Fruit fly (Drosophila melanogaster) whole organism, embryonic: ENCODE data around the gene CG9117.
A peak's percentile ranks its signal among the peaks of the same experiment; 100 is the strongest.

ENCODE experiments used
- Asciz ChIP-seq: fragments of 200-800 bp; sonication (Bioruptor generic); optimal IDR thresholded peaks from 2 replicates; lab custom pipeline; 2017; ENCODE audit warnings: missing biosample characterization, mild to moderate bottlenecking, missing genetic modification characterization, missing genetic modification reagents
- Awh ChIP-seq: fragments of 200-800 bp; sonication (Bioruptor generic); IDR thresholded peaks from 2 replicates; pipeline ENCODE4, ENCODE4 v1.3.6; 2022; ENCODE audit warnings: missing biosample characterization, missing genetic modification characterization
- B-H2 ChIP-seq: fragments of 200-800 bp; sonication (Bioruptor generic); optimal IDR thresholded peaks from 2 replicates; lab custom pipeline; 2018; ENCODE audit warnings: missing biosample characterization, mild to moderate bottlenecking, missing genetic modification characterization
- Blimp-1 ChIP-seq: fragments of 200-800 bp; sonication (Bioruptor generic); optimal IDR thresholded peaks from 3 replicates; lab custom pipeline; 2018; ENCODE audit warnings: missing biosample characterization, missing genetic modification characterization, mild to moderate bottlenecking, moderate library complexity, missing genetic modification reagents
- CG10209 ChIP-seq: fragments of 200-800 bp; sonication (Bioruptor generic); optimal IDR thresholded peaks from 3 replicates; lab custom pipeline; 2017; ENCODE audit warnings: missing biosample characterization, mild to moderate bottlenecking, missing genetic modification characterization, missing genetic modification reagents
- CG10431 ChIP-seq: fragments of 200-800 bp; sonication (Bioruptor generic); optimal IDR thresholded peaks from 3 replicates; lab custom pipeline; 2018; ENCODE audit warnings: missing biosample characterization, mild to moderate bottlenecking, missing genetic modification characterization
- CG10462 ChIP-seq: fragments of 200-800 bp; sonication (Bioruptor generic); optimal IDR thresholded peaks from 2 replicates; lab custom pipeline; 2016; ENCODE audit warnings: missing biosample characterization, missing genetic modification characterization
- CG10565 ChIP-seq: fragments of 200-800 bp; sonication (Bioruptor generic); optimal IDR thresholded peaks from 3 replicates; lab custom pipeline; 2016; ENCODE audit warnings: missing biosample characterization, mild to moderate bottlenecking, missing genetic modification characterization
- CG10654 ChIP-seq: fragments of 200-800 bp; sonication (Bioruptor generic); optimal IDR thresholded peaks from 2 replicates; lab custom pipeline; 2016; ENCODE audit warnings: missing biosample characterization, missing genetic modification characterization
- CG12219 ChIP-seq: fragments of 200-800 bp; sonication (Bioruptor generic); optimal IDR thresholded peaks from 3 replicates; lab custom pipeline; 2018; ENCODE audit warnings: missing biosample characterization, mild to moderate bottlenecking, missing genetic modification characterization
- CG14710 ChIP-seq: fragments of 200-800 bp; sonication (Bioruptor generic); optimal IDR thresholded peaks from 3 replicates; lab custom pipeline; 2019; ENCODE audit warnings: missing biosample characterization, mild to moderate bottlenecking, missing genetic modification characterization, moderate library complexity
- CG17361 ChIP-seq: fragments of 200-800 bp; sonication (Bioruptor generic); IDR thresholded peaks from 3 replicates; pipeline ENCODE4 v1.3.6; 2022; ENCODE audit warnings: missing biosample characterization, missing genetic modification characterization
- CG3065 ChIP-seq: fragments of 200-800 bp; sonication (Bioruptor generic); optimal IDR thresholded peaks from 2 replicates; lab custom pipeline; 2016; ENCODE audit warnings: missing biosample characterization, missing genetic modification characterization
- CG31224 ChIP-seq: fragments of 200-800 bp; sonication (Bioruptor generic); IDR thresholded peaks from 2 replicates; pipeline ENCODE4 v1.3.6; 2022; ENCODE audit warnings: missing biosample characterization, missing genetic modification characterization
- CG31388 ChIP-seq: fragments of 200-800 bp; sonication (Bioruptor generic); optimal IDR thresholded peaks from 2 replicates; lab custom pipeline; 2016; ENCODE audit warnings: missing biosample characterization, missing genetic modification characterization
- CG33557 ChIP-seq: fragments of 200-800 bp; sonication (Bioruptor generic); optimal IDR thresholded peaks from 2 replicates; lab custom pipeline; 2019; ENCODE audit warnings: missing biosample characterization, mild to moderate bottlenecking, missing genetic modification characterization, moderate library complexity
- CG3995 ChIP-seq: fragments of 200-800 bp; sonication (Bioruptor generic); optimal IDR thresholded peaks from 3 replicates; lab custom pipeline; 2016; ENCODE audit warnings: missing biosample characterization, missing genetic modification characterization
- CG4707 ChIP-seq: fragments of 200-800 bp; sonication (Bioruptor generic); optimal IDR thresholded peaks from 2 replicates; lab custom pipeline; 2018; ENCODE audit warnings: missing biosample characterization, mild to moderate bottlenecking, missing genetic modification characterization, moderate library complexity
- CG5180 ChIP-seq: fragments of 200-800 bp; sonication (Bioruptor generic); optimal IDR thresholded peaks from 3 replicates; lab custom pipeline; 2017; ENCODE audit warnings: missing biosample characterization, missing genetic modification characterization, mild to moderate bottlenecking, moderate library complexity, missing genetic modification reagents
- CG6654 ChIP-seq: fragments of 200-800 bp; sonication (Bioruptor generic); optimal IDR thresholded peaks from 2 replicates; lab custom pipeline; 2017; ENCODE audit warnings: missing biosample characterization, mild to moderate bottlenecking, missing genetic modification characterization
- CG6683 ChIP-seq: fragments of 200-800 bp; sonication (Bioruptor generic); optimal IDR thresholded peaks from 2 replicates; lab custom pipeline; 2017; ENCODE audit warnings: missing biosample characterization, mild to moderate bottlenecking, missing genetic modification characterization, missing genetic modification reagents
- CG7372 ChIP-seq: fragments of 200-800 bp; sonication (Bioruptor generic); IDR thresholded peaks from 2 replicates; pipeline ENCODE4 v1.3.6; 2022; ENCODE audit warnings: missing biosample characterization, missing genetic modification characterization
- CG8359 ChIP-seq: fragments of 200-800 bp; sonication (Bioruptor generic); optimal IDR thresholded peaks from 2 replicates; lab custom pipeline; 2017; ENCODE audit warnings: missing biosample characterization, mild to moderate bottlenecking, missing genetic modification characterization, borderline replicate concordance
- CG8765 ChIP-seq: fragments of 200-800 bp; sonication (Bioruptor generic); IDR thresholded peaks from 2 replicates; pipeline ENCODE4 v1.3.6; 2022; ENCODE audit warnings: missing biosample characterization, missing genetic modification characterization
- CG8924 ChIP-seq: fragments of 200-800 bp; optimal IDR thresholded peaks from 3 replicates; lab custom pipeline; 2019; ENCODE audit warnings: missing biosample characterization, mild to moderate bottlenecking, missing genetic modification characterization, moderate library complexity
- CG9876 ChIP-seq: fragments of 200-800 bp; sonication (Bioruptor generic); optimal IDR thresholded peaks from 2 replicates; lab custom pipeline; 2016; ENCODE audit warnings: missing biosample characterization, missing genetic modification characterization
- CrebB ChIP-seq: fragments of 200-800 bp; sonication (Bioruptor generic); optimal IDR thresholded peaks from 3 replicates; lab custom pipeline; 2018; ENCODE audit warnings: missing biosample characterization, mild to moderate bottlenecking, missing genetic modification characterization
- D19A ChIP-seq: fragments of 200-800 bp; optimal IDR thresholded peaks from 3 replicates; lab custom pipeline; 2019; ENCODE audit warnings: missing biosample characterization, mild to moderate bottlenecking, missing genetic modification characterization, moderate library complexity
- Doc3 ChIP-seq: fragments of 200-800 bp; sonication (Bioruptor generic); IDR thresholded peaks from 3 replicates; pipeline ENCODE4 v1.3.6; 2022; ENCODE audit warnings: missing biosample characterization, missing genetic modification characterization; ENCODE audit not compliant: partially characterized antibody
- Dref ChIP-seq: fragments of 200-800 bp; sonication (Bioruptor generic); IDR thresholded peaks from 2 replicates; pipeline ENCODE4 v1.3.6; 2022; ENCODE audit warnings: missing biosample characterization, missing genetic modification characterization
- Eip74EF ChIP-seq, 2 experiments: fragments of 200-800 bp in 1 of 2; fragments of >200 bp in 1 of 2; sonication (Bioruptor generic) in 1 of 2; optimal IDR thresholded peaks; 2 replicates each; lab custom pipeline; 2017 to 2019; ENCODE audit warnings: missing biosample characterization in 2 of 2, missing genetic modification characterization in 2 of 2, mild to moderate bottlenecking in 1 of 2, moderate library complexity in 1 of 2
- Jarid2 ChIP-seq: fragments of 200-800 bp; sonication (Bioruptor generic); optimal IDR thresholded peaks from 3 replicates; lab custom pipeline; 2017; ENCODE audit warnings: mild to moderate bottlenecking, missing biosample characterization, missing genetic modification reagents, missing genetic modification characterization
- Mes4 ChIP-seq: fragments of 200-800 bp; sonication (Bioruptor generic); optimal IDR thresholded peaks from 2 replicates; lab custom pipeline; 2016; ENCODE audit warnings: missing biosample characterization, missing genetic modification characterization
- Xrp1 ChIP-seq: fragments of 200-800 bp; sonication (Bioruptor generic); IDR thresholded peaks from 2 replicates; pipeline ENCODE4 v1.3.6; 2022; ENCODE audit warnings: missing biosample characterization, missing genetic modification characterization
- ara ChIP-seq: fragments of 200-800 bp; sonication (Bioruptor generic); IDR thresholded peaks from 2 replicates; pipeline ENCODE4 v1.3.6; 2022; ENCODE audit warnings: missing biosample characterization, missing genetic modification characterization
- bowl ChIP-seq: fragments of 200-800 bp; sonication (Bioruptor generic); IDR thresholded peaks from 2 replicates; pipeline ENCODE4 v1.3.6; 2022; ENCODE audit warnings: missing biosample characterization, missing genetic modification characterization
- ci ChIP-seq: fragments of 200-800 bp; sonication (Bioruptor generic); IDR thresholded peaks from 3 replicates; pipeline ENCODE4 v1.3.6; 2022; ENCODE audit warnings: missing biosample characterization, missing genetic modification characterization
- disco-r ChIP-seq: fragments of 200-800 bp; sonication (Bioruptor generic); optimal IDR thresholded peaks from 2 replicates; lab custom pipeline; 2016; ENCODE audit warnings: missing biosample characterization, missing genetic modification characterization
- emc ChIP-seq: fragments of 200-800 bp; sonication (Bioruptor generic); optimal IDR thresholded peaks from 2 replicates; lab custom pipeline; 2016; ENCODE audit warnings: missing biosample characterization, missing genetic modification characterization
- esg ChIP-seq: fragments of 200-800 bp; sonication (Bioruptor generic); conservative IDR thresholded peaks from 2 replicates; pipeline ENCODE4 v1.3.6; 2022; ENCODE audit warnings: missing biosample characterization, missing genetic modification characterization
- gcm2 ChIP-seq: fragments of 200-800 bp; sonication (Bioruptor generic); optimal IDR thresholded peaks from 2 replicates; lab custom pipeline; 2016; ENCODE audit warnings: missing biosample characterization, missing genetic modification characterization
- h ChIP-seq: fragments of >200 bp; optimal IDR thresholded peaks from 2 replicates; lab custom pipeline; 2017
- hkb ChIP-seq, 2 experiments: fragments of 200-800 bp in 1 of 2; fragments of >200 bp in 1 of 2; sonication (Bioruptor generic) in 1 of 2; IDR thresholded peaks in 1 of 2; optimal IDR thresholded peaks in 1 of 2; 2 replicates each; pipeline versions ENCODE4 v1.3.6 to Lab custom; 2017 to 2022; ENCODE audit warnings: missing biosample characterization in 1 of 2, missing genetic modification characterization in 1 of 2
- klu ChIP-seq: fragments of 200-800 bp; sonication (Bioruptor generic); IDR thresholded peaks from 2 replicates; pipeline ENCODE4 v1.3.6; 2022; ENCODE audit warnings: missing biosample characterization, missing genetic modification characterization
- oc ChIP-seq: fragments of 200-800 bp; sonication (Bioruptor generic); optimal IDR thresholded peaks from 2 replicates; lab custom pipeline; 2018; ENCODE audit warnings: missing biosample characterization, mild to moderate bottlenecking, missing genetic modification characterization, moderate library complexity
- sd ChIP-seq: fragments of 200-800 bp; sonication (Bioruptor generic); optimal IDR thresholded peaks from 3 replicates; lab custom pipeline; 2018; ENCODE audit warnings: missing biosample characterization, mild to moderate bottlenecking, missing genetic modification characterization, moderate library complexity
- slbo ChIP-seq: fragments of 200-800 bp; sonication (Bioruptor generic); IDR thresholded peaks from 2 replicates; pipeline ENCODE4 v1.3.6; 2022; ENCODE audit warnings: missing biosample characterization, missing genetic modification characterization
- stwl ChIP-seq: fragments of 200-800 bp; sonication (Bioruptor generic); optimal IDR thresholded peaks from 3 replicates; lab custom pipeline; 2018; ENCODE audit warnings: missing biosample characterization, mild to moderate bottlenecking, missing genetic modification characterization, moderate library complexity
- tin ChIP-seq: fragments of 200-800 bp; sonication (Bioruptor generic); optimal IDR thresholded peaks from 3 replicates; lab custom pipeline; 2016; ENCODE audit warnings: missing biosample characterization, missing genetic modification characterization
- trh ChIP-seq: fragments of 200-800 bp; sonication (Bioruptor generic); optimal IDR thresholded peaks from 2 replicates; lab custom pipeline; 2016; ENCODE audit warnings: missing biosample characterization, missing genetic modification characterization

The CG9117 gene

dm6 chr2L:6047528-6048160 is 9.9 kb upstream of the CG9117 start, which contains the start of gene IPIP (continued):
- TF ChIP-seq CG4707 (GFP tag; lab: Kevin White, UChicago) (no peak), esg (GFP tag; lab: Robert Waterston, UW) (no peak), B-H2 (peak; percentile 69), ara (GFP tag; lab: Robert Waterston, UW) (peak; percentile 32; the same call in 1 of the 2 replicates), CG10654 (GFP tag; lab: Kevin White, UChicago) (no peak), CG3065 (GFP tag; lab: Kevin White, UChicago) (no peak), tin (GFP tag; lab: Kevin White, UChicago) (no peak), CG9876 (no peak), CG14710 (tag; lab: Kevin White, UChicago) (peak; percentile 99), Awh (GFP tag; lab: Robert Waterston, UW) (no peak), h (lab: Kevin White, UChicago) (no peak), klu (no peak), CG5180 (GFP tag; lab: Kevin White, UChicago) (no peak), ci (GFP tag; lab: Robert Waterston, UW) (peak; percentile 79), disco-r (GFP tag; lab: Kevin White, UChicago) (no peak), CG8924 (peak; percentile 17), hkb (optimal IDR thresholded peaks at IDR 0.05; lab: Kevin White, UChicago) (no peak), hkb (GFP tag; IDR thresholded peaks at IDR 0.05; lab: Robert Waterston, UW) (peak; percentile 34; the same call in 1 of the 2 replicates), CG31388 (GFP tag; lab: Kevin White, UChicago) (no peak), oc (tag; lab: Kevin White, UChicago) (no peak), bowl (no peak), CG10431 (GFP tag; lab: Kevin White, UChicago) (peak; percentile 57), sd (tag; lab: Kevin White, UChicago) (peak; percentile 16), Blimp-1 (GFP tag; lab: Kevin White, UChicago) (peak; percentile 19), CG10209 (GFP tag; lab: Kevin White, UChicago) (peak; percentile 48), emc (GFP tag; lab: Kevin White, UChicago) (no peak), CG6654 (no peak), Asciz (GFP tag; lab: Kevin White, UChicago) (no peak), Xrp1 (no peak), stwl (peak; percentile 79), CG8359 (GFP tag; lab: Kevin White, UChicago) (no peak), CG31224 (GFP tag; lab: Robert Waterston, UW) (no peak), Dref (GFP tag; lab: Robert Waterston, UW) (peak; percentile 79), CG12219 (GFP tag; lab: Kevin White, UChicago) (no peak), CG10565 (GFP tag; lab: Kevin White, UChicago) (no peak), D19A (tag; lab: Kevin White, UChicago) (no peak), slbo (GFP tag; lab: Robert Waterston, UW) (peak; percentile 66), trh (GFP tag; lab: Kevin White, UChicago) (no peak), CG7372 (GFP tag; lab: Robert Waterston, UW) (peak; percentile 42; the same call in 1 of the 2 replicates), CG8765 (GFP tag; lab: Robert Waterston, UW) (no peak), CG10462 (no peak), Eip74EF (GFP tag; optimal IDR thresholded peaks at IDR 0.05; lab: Kevin White, UChicago) (no peak), CG33557 (GFP tag; lab: Kevin White, UChicago) (no peak), Mes4 (GFP tag; lab: Kevin White, UChicago) (no peak), Doc3 (peak; percentile 73), gcm2 (GFP tag; lab: Kevin White, UChicago) (peak; percentile 30), CrebB (no peak), Jarid2 (GFP tag; lab: Kevin White, UChicago) (no peak), CG17361 (no peak), CG6683 (GFP tag; lab: Kevin White, UChicago) (no peak), CG3995 (GFP tag; lab: Kevin White, UChicago) (no peak)
